Worm (Caenorhabditis elegans) whole organism, L3 larva: ENCODE data around the gene fndc-1.

Experiments used
- R02D3.7 ChIP-seq: fragments of 150-350 bp; optimal IDR thresholded peaks from 2 replicates; lab custom pipeline; 2014; ENCODE audit warnings: missing biosample characterization, missing genetic modification characterization
- ZK546.5 ChIP-seq: sonication (generic microtip); optimal IDR thresholded peaks from 2 replicates; lab custom pipeline; 2017; ENCODE audit warnings: missing biosample characterization, missing genetic modification characterization
- aly-2 ChIP-seq: fragments of 150-350 bp; optimal IDR thresholded peaks from 2 replicates; lab custom pipeline; 2014; ENCODE audit warnings: missing biosample characterization, missing genetic modification characterization
- ama-1 ChIP-seq: fragments of 150-350 bp; optimal IDR thresholded peaks from 2 replicates; lab custom pipeline; 2018
- ceh-16 ChIP-seq: sonication (generic microtip); optimal IDR thresholded peaks from 2 replicates; lab custom pipeline; 2017; ENCODE audit warnings: missing biosample characterization, missing genetic modification characterization
- ceh-28 ChIP-seq: fragments of 150-350 bp; optimal IDR thresholded peaks from 2 replicates; lab custom pipeline; 2014; ENCODE audit warnings: missing biosample characterization, missing genetic modification reagents, missing genetic modification characterization
- ceh-82 ChIP-seq: fragments of 150-350 bp; optimal IDR thresholded peaks from 2 replicates; lab custom pipeline; 2014; ENCODE audit warnings: missing biosample characterization, missing genetic modification characterization
- ceh-9 ChIP-seq: sonication (generic microtip); optimal IDR thresholded peaks from 2 replicates; lab custom pipeline; 2018; ENCODE audit warnings: missing biosample characterization, missing genetic modification characterization
- daf-12 ChIP-seq: fragments of 150-350 bp; optimal IDR thresholded peaks from 2 replicates; lab custom pipeline; 2014; ENCODE audit warnings: missing biosample characterization, missing genetic modification reagents, missing genetic modification characterization
- egl-27 ChIP-seq: sonication (generic microtip); optimal IDR thresholded peaks from 4 replicates; lab custom pipeline; 2017; ENCODE audit warnings: missing biosample characterization, missing genetic modification reagents, missing genetic modification characterization
- egl-5 ChIP-seq: fragments of 150-350 bp; optimal IDR thresholded peaks from 2 replicates; lab custom pipeline; 2017; ENCODE audit warnings: missing biosample characterization, missing genetic modification reagents, missing genetic modification characterization, inconsistent platforms
- elt-1 ChIP-seq: fragments of 150-350 bp; optimal IDR thresholded peaks from 2 replicates; lab custom pipeline; 2014; ENCODE audit warnings: missing biosample characterization, missing genetic modification characterization
- elt-2 ChIP-seq: sonication (generic microtip); optimal IDR thresholded peaks from 2 replicates; lab custom pipeline; 2016; ENCODE audit warnings: missing genetic modification reagents, mild to moderate bottlenecking, missing genetic modification characterization, missing compliant biosample characterization
- elt-3 ChIP-seq, 3 experiments: fragments of 150-350 bp in 1 of 3; sonication (generic microtip) in 2 of 3; optimal IDR thresholded peaks; 2 replicates in 2 of 3; 4 replicates in 1 of 3; lab custom pipeline; 2014 to 2017; ENCODE audit warnings: missing biosample characterization in 3 of 3, missing genetic modification characterization in 3 of 3
- eor-1 ChIP-seq, 2 experiments: fragments of 150-350 bp; optimal IDR thresholded peaks; 2 replicates each; lab custom pipeline; 2014 to 2018; ENCODE audit warnings: missing biosample characterization in 2 of 2, missing genetic modification characterization in 2 of 2
- fkh-10 ChIP-seq: sonication (generic microtip); optimal IDR thresholded peaks from 2 replicates; lab custom pipeline; 2017; ENCODE audit warnings: missing biosample characterization, missing genetic modification reagents, missing genetic modification characterization
- fkh-2 ChIP-seq: fragments of 150-350 bp; optimal IDR thresholded peaks from 2 replicates; lab custom pipeline; 2014; ENCODE audit warnings: missing biosample characterization, missing genetic modification reagents, missing genetic modification characterization
- fos-1 ChIP-seq: fragments of 150-350 bp; optimal IDR thresholded peaks from 2 replicates; lab custom pipeline; 2014; ENCODE audit warnings: missing biosample characterization, missing genetic modification characterization
- hmg-11 ChIP-seq: sonication (generic microtip); optimal IDR thresholded peaks from 2 replicates; lab custom pipeline; 2016; ENCODE audit warnings: missing genetic modification characterization, missing compliant biosample characterization
- jun-1 ChIP-seq: fragments of 150-350 bp; optimal IDR thresholded peaks from 2 replicates; lab custom pipeline; 2014; ENCODE audit warnings: missing biosample characterization, missing genetic modification reagents, missing genetic modification characterization
- lin-15B ChIP-seq: fragments of 150-350 bp; optimal IDR thresholded peaks from 2 replicates; lab custom pipeline; 2014; ENCODE audit warnings: missing biosample characterization, missing genetic modification characterization
- lin-39 ChIP-seq: fragments of 150-350 bp; optimal IDR thresholded peaks from 2 replicates; lab custom pipeline; 2018; ENCODE audit warnings: missing biosample characterization, missing genetic modification reagents, missing genetic modification characterization
- lsy-12 ChIP-seq: sonication (generic microtip); optimal IDR thresholded peaks from 2 replicates; lab custom pipeline; 2016; ENCODE audit warnings: mild to moderate bottlenecking, missing genetic modification characterization, missing compliant biosample characterization
- mdl-1 ChIP-seq: fragments of 150-350 bp; optimal IDR thresholded peaks from 2 replicates; lab custom pipeline; 2014; ENCODE audit warnings: missing biosample characterization, missing genetic modification characterization
- mml-1 ChIP-seq: fragments of 150-350 bp; sonication (generic microtip); optimal IDR thresholded peaks from 3 replicates; lab custom pipeline; 2014; ENCODE audit warnings: missing biosample characterization, missing genetic modification characterization
- nfya-1 ChIP-seq: sonication (generic microtip); optimal IDR thresholded peaks from 2 replicates; lab custom pipeline; 2017; ENCODE audit warnings: missing genetic modification characterization, mild to moderate bottlenecking, missing compliant biosample characterization, antibody characterized with exemption, moderate library complexity; ENCODE audit not compliant: insufficient read depth
- nhr-11 ChIP-seq: fragments of 150-350 bp; optimal IDR thresholded peaks from 2 replicates; lab custom pipeline; 2014; ENCODE audit warnings: missing biosample characterization, missing genetic modification characterization
- nhr-12 ChIP-seq: fragments of 150-350 bp; optimal IDR thresholded peaks from 2 replicates; lab custom pipeline; 2014; ENCODE audit warnings: missing biosample characterization, missing genetic modification characterization
- nhr-23 ChIP-seq: fragments of 150-350 bp; optimal IDR thresholded peaks from 2 replicates; lab custom pipeline; 2014; ENCODE audit warnings: missing biosample characterization, missing genetic modification reagents, missing genetic modification characterization
- nhr-237 ChIP-seq: fragments of 150-350 bp; optimal IDR thresholded peaks from 2 replicates; lab custom pipeline; 2014; ENCODE audit warnings: missing biosample characterization, missing genetic modification characterization
- nhr-25 ChIP-seq: sonication (generic microtip); optimal IDR thresholded peaks from 2 replicates; lab custom pipeline; 2017; ENCODE audit warnings: missing biosample characterization, missing genetic modification characterization
- nhr-28 ChIP-seq: fragments of 150-350 bp; optimal IDR thresholded peaks from 2 replicates; lab custom pipeline; 2014; ENCODE audit warnings: missing biosample characterization, missing genetic modification characterization
- nhr-43 ChIP-seq: sonication (generic microtip); optimal IDR thresholded peaks from 2 replicates; lab custom pipeline; 2016; ENCODE audit warnings: mild to moderate bottlenecking, missing genetic modification characterization, missing compliant biosample characterization; ENCODE audit not compliant: poor library complexity, severe bottlenecking
- nhr-67 ChIP-seq: fragments of 150-350 bp; optimal IDR thresholded peaks from 2 replicates; lab custom pipeline; 2014; ENCODE audit warnings: missing biosample characterization, missing genetic modification characterization
- nhr-76 ChIP-seq: fragments of 150-350 bp; sonication (generic microtip); optimal IDR thresholded peaks from 5 replicates; lab custom pipeline; 2014; ENCODE audit warnings: missing biosample characterization, missing genetic modification characterization
- nhr-77 ChIP-seq: fragments of 150-350 bp; optimal IDR thresholded peaks from 2 replicates; lab custom pipeline; 2014; ENCODE audit warnings: missing biosample characterization, missing genetic modification characterization
- pha-4 ChIP-seq: fragments of 150-350 bp; optimal IDR thresholded peaks from 2 replicates; lab custom pipeline; 2014; ENCODE audit warnings: missing biosample characterization, missing genetic modification reagents, missing genetic modification characterization
- pqm-1 ChIP-seq: fragments of 150-350 bp; optimal IDR thresholded peaks from 2 replicates; lab custom pipeline; 2017; ENCODE audit warnings: missing biosample characterization, missing genetic modification characterization, inconsistent platforms
- sea-2 ChIP-seq: fragments of 150-350 bp; sonication (generic microtip); optimal IDR thresholded peaks from 4 replicates; lab custom pipeline; 2014; ENCODE audit warnings: missing biosample characterization, missing genetic modification reagents, missing genetic modification characterization
- skn-1 ChIP-seq: fragments of 150-350 bp; optimal IDR thresholded peaks from 2 replicates; lab custom pipeline; 2014; ENCODE audit warnings: missing biosample characterization, missing genetic modification characterization
- snpc-4 ChIP-seq: fragments of 150-350 bp; optimal IDR thresholded peaks from 2 replicates; lab custom pipeline; 2014; ENCODE audit warnings: missing biosample characterization, missing genetic modification characterization
- tbx-2 ChIP-seq: sonication (generic microtip); optimal IDR thresholded peaks from 2 replicates; lab custom pipeline; 2016; ENCODE audit warnings: mild to moderate bottlenecking, missing genetic modification characterization, missing compliant biosample characterization
- unc-39 ChIP-seq: sonication (generic microtip); optimal IDR thresholded peaks from 4 replicates; lab custom pipeline; 2017; ENCODE audit warnings: missing biosample characterization, missing genetic modification characterization
- unc-62 ChIP-seq: fragments of 150-350 bp; sonication (generic microtip); optimal IDR thresholded peaks from 4 replicates; lab custom pipeline; 2014; ENCODE audit warnings: missing biosample characterization, missing genetic modification reagents, missing genetic modification characterization
- zag-1 ChIP-seq: fragments of 150-350 bp; optimal IDR thresholded peaks from 2 replicates; lab custom pipeline; 2014; ENCODE audit warnings: missing biosample characterization, missing genetic modification characterization
- ztf-11 ChIP-seq: fragments of 150-350 bp; optimal IDR thresholded peaks from 2 replicates; lab custom pipeline; 2014; ENCODE audit warnings: missing biosample characterization, missing genetic modification characterization
- ztf-4 ChIP-seq: fragments of 150-350 bp; optimal IDR thresholded peaks from 2 replicates; lab custom pipeline; 2014; ENCODE audit warnings: missing biosample characterization, missing genetic modification characterization

Gene fndc-1

ce11 chrII:11226379-11226778 is 10.7 kb downstream of the fndc-1 start, which contains the start of gene T06D8.2:
Gene T06D8.2 (plus strand): TSS chrII:11226679.
- no peak for TF ChIP-seq nhr-237 (tag; lab: Kevin White, UChicago)
- no peak for TF ChIP-seq nhr-77 (tag; lab: Kevin White, UChicago)
- no peak for TF ChIP-seq nhr-43 (tag; lab: Kevin White, UChicago)
- TF ChIP-seq pha-4 (tag; lab: Kevin White, UChicago): no peak
- TF ChIP-seq fos-1: no peak
- no peak for TF ChIP-seq unc-39
- TF ChIP-seq mml-1 (tag; lab: Kevin White, UChicago): no peak
- no peak for TF ChIP-seq R02D3.7 (tag; lab: Kevin White, UChicago)
- TF ChIP-seq ceh-16 (tag; lab: Kevin White, UChicago): no peak
- no peak for TF ChIP-seq eor-1 (tag; optimal IDR thresholded peaks at IDR 0.05; lab: Kevin White, UChicago)
- no peak for TF ChIP-seq nhr-28 (tag; lab: Kevin White, UChicago)
- TF ChIP-seq jun-1: no peak
- TF ChIP-seq lsy-12 (tag; lab: Kevin White, UChicago): no peak
- no peak for TF ChIP-seq pqm-1
- no peak for TF ChIP-seq egl-5 (tag; lab: Kevin White, UChicago)
- TF ChIP-seq ZK546.5: no peak
- TF ChIP-seq elt-2 (tag; lab: Kevin White, UChicago): no peak
- no peak for TF ChIP-seq nhr-12 (tag; lab: Kevin White, UChicago)
- no peak for TF ChIP-seq elt-1 (tag; lab: Kevin White, UChicago)
- no peak for TF ChIP-seq fkh-2 (tag; lab: Kevin White, UChicago)

ce11 chrII:11224045-11224481 is 13.1 kb downstream of the fndc-1 start:
- TF ChIP-seq egl-27 (tag; lab: Kevin White, UChicago) (peak; percentile 8), nhr-25 (peak; percentile 53), jun-1 (peak; percentile 65), elt-1 (tag; lab: Kevin White, UChicago) (no peak), elt-3 (tag; optimal IDR thresholded peaks at IDR 0.05; lab: Kevin White, UChicago) (peak in 1 of 3 experiments; percentile 75), pqm-1 (peak; percentile 77), ztf-11 (tag; lab: Kevin White, UChicago) (no peak), nfya-1 (tag; lab: Kevin White, UChicago) (peak; percentile 73), lsy-12 (tag; lab: Kevin White, UChicago) (peak; percentile 71), skn-1 (tag; lab: Kevin White, UChicago) (peak; percentile 42), R02D3.7 (tag; lab: Kevin White, UChicago) (peak; percentile 73), zag-1 (tag; lab: Kevin White, UChicago) (peak; percentile 32), tbx-2 (tag; lab: Kevin White, UChicago) (peak; percentile 68), nhr-43 (tag; lab: Kevin White, UChicago) (peak; percentile 87), nhr-28 (tag; lab: Kevin White, UChicago) (no peak), sea-2 (GFP tag; lab: Kevin White, UChicago) (no peak), nhr-12 (tag; lab: Kevin White, UChicago) (no peak), daf-12 (tag; lab: Kevin White, UChicago) (no peak), ceh-9 (no peak), eor-1 (tag; optimal IDR thresholded peaks at IDR 0.05; lab: Kevin White, UChicago) (no peak), nhr-11 (no peak), lin-39 (tag; lab: Kevin White, UChicago) (peak; percentile 62), unc-39 (no peak), nhr-77 (tag; lab: Kevin White, UChicago) (no peak), ztf-4 (tag; lab: Kevin White, UChicago) (no peak), mml-1 (tag; lab: Kevin White, UChicago) (no peak), unc-62 (GFP tag; lab: Kevin White, UChicago) (peak; percentile 79), nhr-237 (tag; lab: Kevin White, UChicago) (no peak), ama-1 (lab: Kevin White, UChicago) (peak; percentile 98), fkh-2 (tag; lab: Kevin White, UChicago) (no peak), egl-5 (tag; lab: Kevin White, UChicago) (no peak), lin-15B (tag; lab: Kevin White, UChicago) (peak; percentile 65), ceh-82 (no peak), nhr-76 (no peak), elt-2 (tag; lab: Kevin White, UChicago) (peak; percentile 64), ceh-16 (tag; lab: Kevin White, UChicago) (no peak), pha-4 (tag; lab: Kevin White, UChicago) (peak; percentile 33), ZK546.5 (no peak), ceh-28 (peak; percentile 84), snpc-4 (tag; lab: Kevin White, UChicago) (peak; percentile 99), fkh-10 (GFP tag; lab: Kevin White, UChicago) (no peak), nhr-23 (tag; lab: Kevin White, UChicago) (peak; percentile 69), aly-2 (tag; lab: Kevin White, UChicago) (peak; percentile 74), hmg-11 (tag; lab: Kevin White, UChicago) (no peak), nhr-67 (tag; lab: Kevin White, UChicago) (no peak), fos-1 (no peak), mdl-1 (tag; lab: Kevin White, UChicago) (no peak)
